Worm (Caenorhabditis elegans) whole organism, L4 larva: ENCODE measurements around the gene chil-25.

ENCODE experiments used
- F26F4.8 ChIP-seq: fragments of 200-800 bp; sonication (Bioruptor generic); conservative IDR thresholded peaks from 2 replicates; pipeline ENCODE4 v1.3.6; 2022; ENCODE audit warnings: missing genetic modification characterization, missing compliant biosample characterization
- F37D6.2 ChIP-seq: sonication (generic microtip); optimal IDR thresholded peaks from 2 replicates; lab custom pipeline; 2016; ENCODE audit warnings: mild to moderate bottlenecking, missing genetic modification characterization, missing compliant biosample characterization
- F49E8.2 ChIP-seq: sonication (generic microtip); optimal IDR thresholded peaks from 2 replicates; lab custom pipeline; 2016; ENCODE audit warnings: missing compliant biosample characterization, mild to moderate bottlenecking, missing genetic modification characterization, borderline replicate concordance
- R02D3.7 ChIP-seq: fragments of 150-350 bp; sonication (generic microtip); optimal IDR thresholded peaks from 3 replicates; lab custom pipeline; 2014; ENCODE audit warnings: missing biosample characterization, missing genetic modification characterization
- T26A8.4 ChIP-seq: fragments of 200-800 bp; sonication (Bioruptor generic); IDR thresholded peaks from 2 replicates; pipeline ENCODE4 v1.3.6; 2022; ENCODE audit warnings: missing genetic modification characterization, missing compliant biosample characterization
- Y105C5A.15 ChIP-seq: fragments of 200-800 bp; sonication (Bioruptor generic); IDR thresholded peaks from 2 replicates; pipeline ENCODE4 v1.3.6; 2022; ENCODE audit warnings: missing genetic modification characterization, missing compliant biosample characterization
- ZK337.2 ChIP-seq: fragments of 200-800 bp; sonication (Bioruptor generic); IDR thresholded peaks from 2 replicates; pipeline ENCODE4 v1.3.6; 2022; ENCODE audit warnings: missing genetic modification reagents, missing genetic modification characterization, missing compliant biosample characterization
- ceh-20 ChIP-seq: fragments of 200-800 bp; sonication (Bioruptor generic); IDR thresholded peaks from 2 replicates; pipeline ENCODE4 v1.3.6; 2022; ENCODE audit warnings: missing genetic modification reagents, missing genetic modification characterization, missing compliant biosample characterization
- ceh-82 ChIP-seq: sonication (generic microtip); optimal IDR thresholded peaks from 2 replicates; lab custom pipeline; 2017; ENCODE audit warnings: missing biosample characterization, missing genetic modification characterization
- ces-1 ChIP-seq: fragments of 150-350 bp; sonication (generic microtip); optimal IDR thresholded peaks from 4 replicates; lab custom pipeline; 2014; ENCODE audit warnings: missing biosample characterization, missing genetic modification reagents, missing genetic modification characterization
- cey-2 ChIP-seq: sonication (generic microtip); optimal IDR thresholded peaks from 3 replicates; lab custom pipeline; 2017; ENCODE audit warnings: missing genetic modification characterization, mild to moderate bottlenecking, missing compliant biosample characterization, antibody characterized with exemption, borderline replicate concordance; ENCODE audit not compliant: insufficient read depth
- ctbp-1 ChIP-seq: fragments of 200-800 bp; sonication (Bioruptor generic); IDR thresholded peaks from 2 replicates; pipeline ENCODE4 v1.3.6; 2022; ENCODE audit warnings: missing genetic modification reagents, missing genetic modification characterization, missing compliant biosample characterization
- daf-12 ChIP-seq: fragments of 150-350 bp; optimal IDR thresholded peaks from 2 replicates; lab custom pipeline; 2014; ENCODE audit warnings: missing biosample characterization, missing genetic modification reagents, missing genetic modification characterization
- daf-19 ChIP-seq: fragments of 200-800 bp; sonication (Bioruptor generic); conservative IDR thresholded peaks from 2 replicates; pipeline ENCODE4 v1.3.6; 2022; ENCODE audit warnings: missing genetic modification characterization, missing compliant biosample characterization
- dmd-9 ChIP-seq: fragments of 200-800 bp; sonication (Bioruptor generic); IDR thresholded peaks from 2 replicates; pipeline ENCODE4 v1.3.6; 2022; ENCODE audit warnings: missing genetic modification reagents, missing genetic modification characterization, missing compliant biosample characterization
- duxl-1 ChIP-seq: sonication (generic microtip); optimal IDR thresholded peaks from 2 replicates; lab custom pipeline; 2016; ENCODE audit warnings: mild to moderate bottlenecking, missing genetic modification characterization, moderate library complexity, missing compliant biosample characterization; ENCODE audit not compliant: poor library complexity
- dve-1 ChIP-seq: sonication (generic microtip); optimal IDR thresholded peaks from 2 replicates; lab custom pipeline; 2017; ENCODE audit warnings: antibody characterized with exemption, mild to moderate bottlenecking, missing genetic modification characterization, missing compliant biosample characterization; ENCODE audit not compliant: insufficient read depth
- egl-27 ChIP-seq: sonication (generic microtip); optimal IDR thresholded peaks from 3 replicates; lab custom pipeline; 2017; ENCODE audit warnings: missing biosample characterization, missing genetic modification reagents, missing genetic modification characterization
- fos-1 ChIP-seq: fragments of 150-350 bp; optimal IDR thresholded peaks from 2 replicates; lab custom pipeline; 2014; ENCODE audit warnings: missing biosample characterization, missing genetic modification characterization
- gei-8 ChIP-seq: fragments of 200-800 bp; sonication (Bioruptor generic); optimal IDR thresholded peaks from 2 replicates; lab custom pipeline; 2018; ENCODE audit warnings: mild to moderate bottlenecking, missing genetic modification characterization, missing compliant biosample characterization
- jun-1 ChIP-seq: fragments of 150-350 bp; optimal IDR thresholded peaks from 2 replicates; lab custom pipeline; 2014; ENCODE audit warnings: missing biosample characterization, missing genetic modification reagents, missing genetic modification characterization
- lir-3 ChIP-seq: sonication (generic microtip); optimal IDR thresholded peaks from 2 replicates; lab custom pipeline; 2016; ENCODE audit warnings: mild to moderate bottlenecking, missing genetic modification characterization, missing compliant biosample characterization
- lsy-2 ChIP-seq, 2 experiments: fragments of 150-350 bp in 1 of 2; sonication (generic microtip) in 1 of 2; optimal IDR thresholded peaks; 2 replicates each; lab custom pipeline; 2014 to 2017; ENCODE audit warnings: missing biosample characterization in 2 of 2, missing genetic modification characterization in 2 of 2
- mdl-1 ChIP-seq, 2 experiments: fragments of 150-350 bp in 1 of 2; sonication (generic microtip) in 1 of 2; optimal IDR thresholded peaks; 2 replicates each; lab custom pipeline; 2014 to 2017; ENCODE audit warnings: missing biosample characterization in 2 of 2, missing genetic modification characterization in 2 of 2
- mep-1 ChIP-seq: fragments of 150-350 bp; sonication (generic microtip); optimal IDR thresholded peaks from 3 replicates; lab custom pipeline; 2014; ENCODE audit warnings: missing biosample characterization, missing genetic modification characterization
- mxl-3 ChIP-seq: fragments of 200-800 bp; sonication (Bioruptor generic); optimal IDR thresholded peaks from 2 replicates; lab custom pipeline; 2018; ENCODE audit warnings: mild to moderate bottlenecking, missing genetic modification characterization, missing compliant biosample characterization
- nhr-11 ChIP-seq: fragments of 150-350 bp; optimal IDR thresholded peaks from 2 replicates; lab custom pipeline; 2014; ENCODE audit warnings: missing biosample characterization, missing genetic modification characterization
- nhr-237 ChIP-seq: sonication (generic microtip); optimal IDR thresholded peaks from 2 replicates; lab custom pipeline; 2017; ENCODE audit warnings: missing biosample characterization, missing genetic modification characterization
- nhr-42 ChIP-seq: fragments of 200-800 bp; sonication (Bioruptor generic); IDR thresholded peaks from 2 replicates; pipeline ENCODE4 v1.3.6; 2022; ENCODE audit warnings: missing genetic modification characterization, missing compliant biosample characterization
- nhr-48 ChIP-seq: sonication (generic microtip); optimal IDR thresholded peaks from 2 replicates; lab custom pipeline; 2016; ENCODE audit warnings: mild to moderate bottlenecking, missing genetic modification characterization, missing compliant biosample characterization
- nhr-6 ChIP-seq: fragments of 150-350 bp; optimal IDR thresholded peaks from 2 replicates; lab custom pipeline; 2014; ENCODE audit warnings: missing biosample characterization, missing genetic modification characterization
- nhr-77 ChIP-seq: fragments of 150-350 bp; optimal IDR thresholded peaks from 2 replicates; lab custom pipeline; 2014; ENCODE audit warnings: missing biosample characterization, missing genetic modification characterization
- pha-4 ChIP-seq, 2 experiments: fragments of 150-350 bp in 1 of 2; fragments of 200-800 bp in 1 of 2; sonication (Bioruptor generic) in 1 of 2; IDR thresholded peaks in 1 of 2; optimal IDR thresholded peaks in 1 of 2; 2 replicates each; pipeline versions ENCODE4 v1.3.6 to Lab custom; 2014 to 2022; ENCODE audit warnings: missing genetic modification characterization in 2 of 2, missing genetic modification reagents in 2 of 2, missing biosample characterization in 1 of 2, missing compliant biosample characterization in 1 of 2
- php-3 ChIP-seq: fragments of 200-800 bp; sonication (Bioruptor generic); IDR thresholded peaks from 2 replicates; pipeline ENCODE4 v1.3.6; 2022; ENCODE audit warnings: missing genetic modification reagents, missing genetic modification characterization, missing compliant biosample characterization
- pqm-1 ChIP-seq: sonication (generic microtip); optimal IDR thresholded peaks from 2 replicates; lab custom pipeline; 2017; ENCODE audit warnings: missing biosample characterization, missing genetic modification characterization
- saeg-2 ChIP-seq: fragments of 200-800 bp; sonication (Bioruptor generic); IDR thresholded peaks from 2 replicates; pipeline ENCODE4 v1.3.6; 2022; ENCODE audit warnings: missing genetic modification reagents, missing genetic modification characterization, missing compliant biosample characterization
- sdz-12 ChIP-seq: fragments of 200-800 bp; sonication (Bioruptor generic); optimal IDR thresholded peaks from 2 replicates; lab custom pipeline; 2018; ENCODE audit warnings: mild to moderate bottlenecking, missing genetic modification characterization, missing compliant biosample characterization
- set-16 ChIP-seq: fragments of 200-800 bp; sonication (Bioruptor generic); IDR thresholded peaks from 2 replicates; pipeline ENCODE4 v1.3.6; 2022; ENCODE audit warnings: missing genetic modification reagents, missing genetic modification characterization, missing compliant biosample characterization
- snpc-1.2 ChIP-seq: fragments of 200-800 bp; sonication (Bioruptor generic); IDR thresholded peaks from 2 replicates; pipeline ENCODE4 v1.3.6; 2022; ENCODE audit warnings: missing genetic modification reagents, missing genetic modification characterization, missing compliant biosample characterization
- unc-39 ChIP-seq: sonication (generic microtip); optimal IDR thresholded peaks from 2 replicates; lab custom pipeline; 2017; ENCODE audit warnings: missing biosample characterization, missing genetic modification characterization
- unc-62 ChIP-seq, 3 experiments: fragments of 150-350 bp in 1 of 3; sonication (generic microtip); optimal IDR thresholded peaks in 2 of 3; peaks in 1 of 3; 1 replicate in 1 of 3; 2 replicates in 2 of 3; lab custom pipeline; 2014 to 2017; ENCODE audit warnings: missing biosample characterization in 3 of 3, missing genetic modification characterization in 3 of 3, missing genetic modification reagents in 3 of 3, missing genotype in 1 of 3
- vab-7 ChIP-seq: fragments of 200-800 bp; sonication (Bioruptor generic); IDR thresholded peaks from 2 replicates; pipeline ENCODE4 v1.3.6; 2022; ENCODE audit warnings: missing genetic modification reagents, missing genetic modification characterization, missing compliant biosample characterization
- zag-1 ChIP-seq: fragments of 150-350 bp; optimal IDR thresholded peaks from 2 replicates; lab custom pipeline; 2014; ENCODE audit warnings: missing biosample characterization, missing genetic modification characterization
- zfp-2 ChIP-seq: sonication (generic microtip); optimal IDR thresholded peaks from 2 replicates; lab custom pipeline; 2016; ENCODE audit warnings: mild to moderate bottlenecking, missing genetic modification characterization, missing compliant biosample characterization
- zfp-3 ChIP-seq: fragments of 200-800 bp; sonication (Bioruptor generic); conservative IDR thresholded peaks from 2 replicates; pipeline ENCODE4 v1.3.6; 2022; ENCODE audit warnings: missing genetic modification reagents, missing genetic modification characterization, missing compliant biosample characterization
- zip-11 ChIP-seq: fragments of 200-800 bp; sonication (Bioruptor generic); IDR thresholded peaks from 2 replicates; pipeline ENCODE4 v1.3.6; 2022; ENCODE audit warnings: missing genetic modification characterization, missing compliant biosample characterization
- zip-2 ChIP-seq: fragments of 150-350 bp; optimal IDR thresholded peaks from 2 replicates; lab custom pipeline; 2014; ENCODE audit warnings: missing biosample characterization, missing genetic modification characterization

chil-25 gene

DNA sequence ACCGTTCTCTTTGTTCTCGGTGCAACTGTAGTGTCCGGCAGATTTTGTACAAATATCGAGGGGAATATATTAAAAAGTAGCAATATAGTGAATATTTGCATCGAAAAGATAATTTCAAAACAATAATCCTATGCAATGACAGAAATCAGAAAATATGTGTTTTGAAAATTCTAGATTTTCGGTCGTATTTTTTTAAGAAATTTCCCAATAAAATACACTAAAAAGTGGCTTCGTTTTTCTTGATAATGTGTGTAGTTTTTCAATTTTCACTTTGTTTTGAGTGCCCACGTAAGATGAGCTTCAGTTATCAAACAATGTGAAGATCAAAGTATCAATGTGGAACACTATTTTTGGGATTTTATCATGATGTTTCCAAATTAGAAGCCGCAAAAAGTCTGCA, 42.6 kb upstream of the chil-25 start, which contains the start of gene gcy-1:
Gene gcy-1 (minus strand): TSS at position 101 of the 400 bp plus-strand sequence.
- TF ChIP-seq F49E8.2 (tag; lab: Kevin White, UChicago) (no peak), nhr-11 (tag; lab: Kevin White, UChicago) (no peak), mxl-3 (no peak), nhr-77 (tag; lab: Kevin White, UChicago) (no peak), gei-8 (no peak), snpc-1.2 (GFP tag; lab: Robert Waterston, UW) (no peak), pqm-1 (tag; lab: Kevin White, UChicago) (no peak), R02D3.7 (tag; lab: Kevin White, UChicago) (no peak), cey-2 (tag; lab: Kevin White, UChicago) (no peak), dve-1 (no peak), nhr-42 (no peak), mdl-1 (tag; optimal IDR thresholded peaks at IDR 0.05; lab: Kevin White, UChicago) (no peak), Y105C5A.15 (GFP tag; lab: Robert Waterston, UW) (no peak), ZK337.2 (GFP tag; lab: Robert Waterston, UW) (no peak), lir-3 (tag; lab: Kevin White, UChicago) (no peak), ceh-82 (no peak), nhr-6 (no peak), zip-2 (tag; lab: Kevin White, UChicago) (no peak), fos-1 (tag; lab: Kevin White, UChicago) (no peak), daf-19 (GFP tag; lab: Robert Waterston, UW) (no peak)

DNA sequence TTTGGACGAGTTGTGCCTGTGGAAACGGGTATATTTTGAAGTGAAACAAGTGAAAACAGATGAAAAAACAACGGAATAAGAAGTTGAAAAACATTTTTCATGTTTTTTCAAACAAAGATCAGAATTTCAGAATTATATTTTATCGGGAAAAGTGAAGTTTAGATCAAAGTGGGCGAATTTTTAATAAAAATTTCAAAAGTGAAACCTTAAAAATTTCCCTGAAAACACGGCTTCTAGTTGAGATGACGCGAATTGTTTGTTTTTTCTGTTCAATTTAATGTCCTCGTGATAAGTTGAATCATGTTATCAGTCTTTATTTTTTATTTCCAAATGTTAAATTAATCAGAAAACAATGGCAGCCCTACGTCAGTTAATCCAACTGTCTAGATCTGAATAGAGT, 32.9 kb upstream of the chil-25 start, which contains the start of gene gcy-3:
Gene gcy-3 (minus strand): TSS at position 101 of the 400 bp plus-strand sequence.
- no peak for TF ChIP-seq zag-1 (tag; lab: Kevin White, UChicago)
- TF ChIP-seq unc-62 (GFP tag; optimal IDR thresholded peaks at IDR 0.05 in 1 of 2; lab: Kevin White, UChicago) = peak in 1 of 2 experiments; percentile 35
- no peak for TF ChIP-seq unc-62 (tag; optimal IDR thresholded peaks at IDR 0.05; lab: Kevin White, UChicago)
- TF ChIP-seq, all 104 proteins: peak for 1

DNA sequence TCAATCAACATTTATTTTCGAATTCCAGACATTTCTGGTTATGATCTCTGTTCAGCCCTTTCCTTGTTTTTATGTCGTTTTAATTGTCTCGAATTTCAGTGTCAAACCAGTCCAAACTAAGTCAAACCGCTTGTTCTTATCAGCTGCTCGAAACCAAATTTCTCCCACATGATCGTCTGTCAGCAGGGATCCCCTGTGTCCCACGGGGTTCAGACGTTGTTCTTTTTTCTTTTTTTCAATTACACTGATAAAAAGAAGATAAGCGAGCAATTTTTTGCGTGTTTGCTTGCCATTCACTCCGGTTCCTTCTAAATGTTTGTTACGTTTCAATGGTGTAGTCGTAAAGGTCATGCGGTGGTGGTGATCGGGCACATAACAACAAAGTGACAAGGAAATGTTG, 27.7 kb upstream of the chil-25 start:
- TF ChIP-seq egl-27 (tag; lab: Kevin White, UChicago) (no peak), zip-2 (tag; lab: Kevin White, UChicago) (no peak), Y105C5A.15 (GFP tag; lab: Robert Waterston, UW) (no peak), duxl-1 (tag; lab: Kevin White, UChicago) (no peak), nhr-48 (peak; percentile 66), saeg-2 (GFP tag; lab: Robert Waterston, UW) (0 out of 2 replicates have a peak, but pooled peaks have one; percentile 30), set-16 (GFP tag; lab: Robert Waterston, UW) (no peak), ctbp-1 (no peak), daf-12 (tag; lab: Kevin White, UChicago) (no peak), F26F4.8 (GFP tag; lab: Robert Waterston, UW) (no peak), mep-1 (no peak), zfp-2 (tag; lab: Kevin White, UChicago) (no peak), T26A8.4 (GFP tag; lab: Robert Waterston, UW) (no peak), ceh-20 (no peak), R02D3.7 (tag; lab: Kevin White, UChicago) (no peak), sdz-12 (no peak), lsy-2 (tag; optimal IDR thresholded peaks at IDR 0.05; lab: Kevin White, UChicago) (no peak), vab-7 (GFP tag; lab: Robert Waterston, UW) (no peak), nhr-6 (peak; percentile 91), nhr-237 (tag; lab: Kevin White, UChicago) (no peak), zip-11 (GFP tag; lab: Robert Waterston, UW) (no peak), zfp-3 (no peak), dmd-9 (GFP tag; lab: Robert Waterston, UW) (no peak), ceh-82 (no peak), ces-1 (GFP tag; lab: Kevin White, UChicago) (no peak), pha-4 (GFP tag; IDR thresholded peaks at IDR 0.05; lab: Robert Waterston, UW) (no peak), pha-4 (tag; optimal IDR thresholded peaks at IDR 0.05; lab: Kevin White, UChicago) (no peak), jun-1 (tag; lab: Kevin White, UChicago) (no peak), unc-39 (tag; lab: Kevin White, UChicago) (no peak), php-3 (peak; percentile 74), gei-8 (no peak), F37D6.2 (tag; lab: Kevin White, UChicago) (no peak), nhr-77 (tag; lab: Kevin White, UChicago) (peak; percentile 68)
